Fruit fly (Drosophila melanogaster) whole organism, pupa: ENCODE data around the gene Ogg1.

ENCODE experiments used
- CG14655 ChIP-seq: fragments of 200-800 bp; sonication (Bioruptor generic); optimal IDR thresholded peaks from 3 replicates; lab custom pipeline; 2017; ENCODE audit warnings: mild to moderate bottlenecking, missing biosample characterization, missing genetic modification reagents, missing genetic modification characterization
- Ets98B ChIP-seq: fragments of 200-800 bp; sonication (Bioruptor generic); IDR thresholded peaks from 2 replicates; pipeline ENCODE4 v1.3.6; 2022; ENCODE audit warnings: missing biosample characterization, missing genetic modification characterization

dm6 chrX:8726816-8727215, 36.7 kb downstream of the Ogg1 start:
- TF ChIP-seq CG14655, result no peak
- no peak for TF ChIP-seq Ets98B (GFP tag; lab: Robert Waterston, UW)
